Worm (Caenorhabditis elegans): Measurements from ENCODE around the gene Y48E1C.1.
A peak's percentile ranks its signal among the peaks of the same experiment; 100 is the strongest.

Gene Y48E1C.1

DNA sequence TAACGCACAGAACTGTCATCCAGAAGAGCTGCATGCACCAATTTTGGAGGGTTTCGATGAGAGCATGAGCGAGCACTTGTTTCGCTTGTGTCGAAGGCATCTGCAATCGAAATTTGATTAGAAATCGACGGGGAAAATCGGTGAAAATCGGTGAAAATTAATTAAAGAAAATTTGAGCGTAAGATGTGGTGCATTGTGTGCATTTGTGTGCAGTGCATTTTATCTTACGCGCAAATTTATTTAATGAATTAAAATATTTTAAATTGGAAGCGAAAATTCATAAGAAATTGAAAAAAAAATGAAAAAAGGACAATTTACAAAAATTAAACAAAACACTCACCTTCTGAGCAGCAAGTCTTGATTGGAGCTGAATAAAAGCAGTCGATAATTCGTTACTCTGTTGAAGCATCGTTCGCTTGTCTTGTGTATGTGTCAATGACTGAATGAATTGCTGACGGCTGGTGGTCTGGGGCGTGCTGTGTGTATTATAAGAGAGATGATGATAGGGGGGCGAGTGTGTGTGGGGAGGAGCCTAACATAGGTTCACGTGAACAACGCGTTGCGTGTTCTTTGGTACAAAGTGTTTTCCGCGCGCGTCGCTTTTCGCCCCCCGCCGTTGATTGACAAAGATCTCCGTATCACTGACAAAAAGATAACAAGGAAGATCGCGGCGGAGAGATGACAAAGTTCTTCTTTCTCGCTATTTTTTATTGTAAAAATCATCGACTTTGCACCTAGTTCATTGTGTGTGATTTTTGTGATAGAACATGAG, 47.0 kb downstream of the Y48E1C.1 start (continued):
- TF ChIP-seq egl-27 (tag; optimal IDR thresholded peaks at IDR 0.05) = no peak
- TF ChIP-seq F10B5.3 (tag; optimal IDR thresholded peaks at IDR 0.05) = no peak
- TF ChIP-seq Y48G9A.11 (GFP tag; IDR thresholded peaks at IDR 0.05) = no peak
- TF ChIP-seq daf-19 (GFP tag; conservative IDR thresholded peaks at IDR 0.05) = no peak
- no peak for TF ChIP-seq Y5F2A.4 (GFP tag; optimal IDR thresholded peaks at IDR 0.05)
- TF ChIP-seq dve-1 (tag; optimal IDR thresholded peaks at IDR 0.05; ENCODE audit: insufficient read depth) = peak; percentile 95
- TF ChIP-seq arid-1 (GFP tag; conservative IDR thresholded peaks at IDR 0.05) = 0 out of 2 replicates have a peak, but pooled peaks have one; percentile 35
- TF ChIP-seq egl-43 (GFP tag; IDR thresholded peaks at IDR 0.05) = no peak
- TF ChIP-seq ceh-28 (tag; optimal IDR thresholded peaks at IDR 0.05) = no peak
- TF ChIP-seq lin-13 (GFP tag; optimal IDR thresholded peaks at IDR 0.05) = no peak
- no peak for TF ChIP-seq nhr-237 (tag; optimal IDR thresholded peaks at IDR 0.05)
- peak; percentile 56 for TF ChIP-seq hmg-1.1 (GFP tag; IDR thresholded peaks at IDR 0.05)
- TF ChIP-seq daf-16 (GFP tag; optimal IDR thresholded peaks at IDR 0.05) = peak; percentile 75 to 76
- TF ChIP-seq daf-16 (tag; optimal IDR thresholded peaks at IDR 0.05) = peak; percentile 95
- TF ChIP-seq dmd-9 (GFP tag; IDR thresholded peaks at IDR 0.05) = no peak
- TF ChIP-seq Y105C5A.15 (GFP tag; IDR thresholded peaks at IDR 0.05) = no peak
- no peak for TF ChIP-seq attf-4 (tag; optimal IDR thresholded peaks at IDR 0.05)
- peak; percentile 62; the same call in 1 of the 2 replicates for TF ChIP-seq snpc-1.2 (GFP tag; IDR thresholded peaks at IDR 0.05)
- peak; percentile 89 for TF ChIP-seq nhr-102 (tag; optimal IDR thresholded peaks at IDR 0.05)
- no peak; the same call in 1 of the 2 replicates for TF ChIP-seq pha-4 (GFP tag; IDR thresholded peaks at IDR 0.05)
- TF ChIP-seq pha-4 (tag; optimal IDR thresholded peaks at IDR 0.05) = no peak
- TF ChIP-seq rbr-2 (tag; optimal IDR thresholded peaks at IDR 0.05) = peak; percentile 37
- TF ChIP-seq php-3 (GFP tag; IDR thresholded peaks at IDR 0.05) = peak; percentile 67
- TF ChIP-seq mdl-1 (tag; optimal IDR thresholded peaks at IDR 0.05) = peak; percentile 54 to 84
- no peak for TF ChIP-seq skn-1 (tag; optimal IDR thresholded peaks at IDR 0.05)
- TF ChIP-seq hlh-11 (tag; optimal IDR thresholded peaks at IDR 0.05) = peak; percentile 98
- peak; percentile 99 for TF ChIP-seq nhr-48 (tag; optimal IDR thresholded peaks at IDR 0.05)
- no peak for TF ChIP-seq daf-12 (tag; optimal IDR thresholded peaks at IDR 0.05)
- peak; percentile 34 for TF ChIP-seq mes-2 (tag; optimal IDR thresholded peaks at IDR 0.05; ENCODE audit: poor library complexity, severe bottlenecking)
- peak; percentile 94 for TF ChIP-seq hlh-30 (tag; optimal IDR thresholded peaks at IDR 0.05; ENCODE audit: insufficient read depth)
- no peak for TF ChIP-seq zip-2 (tag; optimal IDR thresholded peaks at IDR 0.05)
- peak; percentile 25 for TF ChIP-seq dpl-1 (GFP tag; optimal IDR thresholded peaks at IDR 0.05)
- TF ChIP-seq sdz-12 (GFP tag; optimal IDR thresholded peaks at IDR 0.05) = no peak
- peak; percentile 49; the same call in 1 of the 2 replicates for TF ChIP-seq set-16 (GFP tag; IDR thresholded peaks at IDR 0.05)
- TF ChIP-seq nhr-11 (tag; optimal IDR thresholded peaks at IDR 0.05) = peak; percentile 79
- peak; percentile 72 for TF ChIP-seq T20F7.1 (GFP tag; optimal IDR thresholded peaks at IDR 0.05)

DNA sequence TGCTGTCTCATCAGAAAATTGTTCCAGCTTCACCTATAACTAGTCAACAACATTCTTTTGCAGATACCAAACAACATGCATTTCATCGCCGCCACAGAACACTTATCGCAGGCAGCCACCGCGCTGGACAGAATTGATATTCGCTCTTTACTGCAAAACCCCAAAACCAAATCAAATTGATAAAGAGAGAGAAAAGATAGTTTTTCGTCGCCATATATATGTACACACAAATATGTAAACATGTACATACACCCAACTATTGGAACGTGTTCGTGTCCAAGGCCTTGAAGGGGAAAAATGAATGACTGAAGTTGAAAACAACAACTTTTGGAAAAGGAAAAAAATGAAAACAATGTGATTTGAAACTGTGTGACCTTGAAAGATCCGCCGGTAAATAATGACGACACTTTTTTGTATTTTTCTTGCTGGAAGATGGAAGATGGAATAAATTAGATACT, 50.6 kb downstream of the Y48E1C.1 start:
- TF ChIP-seq mxl-3 (GFP tag; optimal IDR thresholded peaks at IDR 0.05) (peak; percentile 27), duxl-1 (tag; optimal IDR thresholded peaks at IDR 0.05; ENCODE audit: poor library complexity) (no peak), lin-15B (tag; optimal IDR thresholded peaks at IDR 0.05) (no peak), fos-1 (tag; optimal IDR thresholded peaks at IDR 0.05) (no peak), arid-1 (GFP tag; conservative IDR thresholded peaks at IDR 0.05) (no peak), zfp-3 (GFP tag; conservative IDR thresholded peaks at IDR 0.05) (no peak), nhr-77 (tag; optimal IDR thresholded peaks at IDR 0.05) (peak; percentile 73), daf-16 (GFP tag; optimal IDR thresholded peaks at IDR 0.05) (no peak), daf-16 (tag; optimal IDR thresholded peaks at IDR 0.05) (peak; percentile 100), dmd-6 (GFP tag; IDR thresholded peaks at IDR 0.05) (peak; percentile 55), nhr-6 (tag; optimal IDR thresholded peaks at IDR 0.05) (peak; percentile 55), mdl-1 (tag; optimal IDR thresholded peaks at IDR 0.05) (peak in 1 of 2 experiments; percentile 56), hlh-11 (tag; optimal IDR thresholded peaks at IDR 0.05) (peak; percentile 87), snpc-4 (tag; optimal IDR thresholded peaks at IDR 0.05) (no peak), hif-1 (tag; optimal IDR thresholded peaks at IDR 0.05) (peak in 1 of 2 experiments; percentile 60), Y48G9A.11 (GFP tag; IDR thresholded peaks at IDR 0.05) (no peak), nhr-48 (tag; optimal IDR thresholded peaks at IDR 0.05) (peak; percentile 64), nhr-10 (tag; optimal IDR thresholded peaks at IDR 0.05) (peak; percentile 38), hlh-30 (tag; optimal IDR thresholded peaks at IDR 0.05; ENCODE audit: insufficient read depth) (peak; percentile 76), nhr-102 (tag; optimal IDR thresholded peaks at IDR 0.05) (peak; percentile 69), madf-9 (GFP tag; conservative IDR thresholded peaks at IDR 0.05) (no peak), pha-4 (GFP tag; IDR thresholded peaks at IDR 0.05) (no peak), pha-4 (tag; optimal IDR thresholded peaks at IDR 0.05) (peak; percentile 26), php-3 (GFP tag; IDR thresholded peaks at IDR 0.05) (peak; percentile 62; the same call in 1 of the 2 replicates)
